In the genomic region with DNA sequence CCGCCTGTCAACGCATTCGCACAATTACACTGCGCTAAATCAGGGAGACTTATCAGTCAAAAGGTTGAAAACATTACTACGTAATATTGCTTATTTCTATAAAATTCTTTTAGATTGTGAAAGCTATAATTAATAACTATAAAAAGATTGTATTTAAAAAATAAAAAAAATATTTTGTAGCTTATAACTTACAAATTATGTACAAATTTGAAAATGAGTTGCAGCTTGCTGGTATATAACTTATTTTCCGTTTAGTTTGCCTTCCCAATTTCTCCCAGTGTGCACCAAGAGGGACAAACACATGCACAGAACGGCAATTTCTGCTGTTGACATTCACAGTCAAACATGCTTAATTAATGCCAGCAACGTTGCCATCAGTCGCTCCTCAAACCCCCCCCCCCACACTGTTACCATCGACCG, we compare ENCODE assay signal across 2 fruit fly cellular contexts.
TF ChIP-seq lines count a peak whose summit lies in the region.

No protein-coding gene starts in this region.

TF ChIP-seq in whole organism, embryonic, 481 proteins besides CTCF, POLR2A, EP300 and RAD21 (continued from another document and continues in another):
- no peak for TF ChIP-seq ham (GFP tag; IDR thresholded peaks at IDR 0.05; lab: Robert Waterston, UW)
- TF ChIP-seq CG31365 (tag; optimal IDR thresholded peaks at IDR 0.05; lab: Kevin White, UChicago) = no peak
- TF ChIP-seq bbx (GFP tag; IDR thresholded peaks at IDR 0.05; lab: Robert Waterston, UW; ENCODE audit: partially characterized antibody) = no peak
- peak; percentile 49 for TF ChIP-seq CG13775 (GFP tag; optimal IDR thresholded peaks at IDR 0.05; lab: Kevin White, UChicago)
- TF ChIP-seq Trl (optimal IDR thresholded peaks at IDR 0.05; lab: Kevin White, UChicago) = no peak
- no peak for TF ChIP-seq Trl (GFP tag; optimal IDR thresholded peaks at IDR 0.05; lab: Kevin White, UChicago)
- no peak for TF ChIP-seq Poxn (GFP tag; IDR thresholded peaks at IDR 0.05; lab: Robert Waterston, UW)
- no peak for TF ChIP-seq CG1832 (GFP tag; optimal IDR thresholded peaks at IDR 0.05; lab: Kevin White, UChicago)
- TF ChIP-seq fd3F (GFP tag; optimal IDR thresholded peaks at IDR 0.05; lab: Kevin White, UChicago) = peak; percentile 42
- TF ChIP-seq vvl (GFP tag; IDR thresholded peaks at IDR 0.05; lab: Robert Waterston, UW) = peak; percentile 41; the same call in 1 of the 2 replicates
- TF ChIP-seq wdn (GFP tag; IDR thresholded peaks at IDR 0.05; lab: Robert Waterston, UW) = no peak
- no peak; the same call in 1 of the 2 replicates for TF ChIP-seq Adf1 (GFP tag; IDR thresholded peaks at IDR 0.05; lab: Robert Waterston, UW)
- no peak for TF ChIP-seq unc-4 (GFP tag; IDR thresholded peaks at IDR 0.05; lab: Robert Waterston, UW; ENCODE audit: partially characterized antibody)
- TF ChIP-seq gsb-n (tag; optimal IDR thresholded peaks at IDR 0.05; lab: Kevin White, UChicago) = peak; percentile 64
- no peak for TF ChIP-seq Hand (GFP tag; optimal IDR thresholded peaks at IDR 0.05; lab: Kevin White, UChicago)
- 0 out of 2 replicates have a peak, but pooled peaks have one; percentile 21 for TF ChIP-seq CG11085 (GFP tag; IDR thresholded peaks at IDR 0.05; lab: Robert Waterston, UW)
- TF ChIP-seq ab (GFP tag; optimal IDR thresholded peaks at IDR 0.05; lab: Kevin White, UChicago) = no peak
- peak; percentile 51 for TF ChIP-seq sisA (GFP tag; IDR thresholded peaks at IDR 0.05; lab: Robert Waterston, UW)
- TF ChIP-seq Eip74EF (GFP tag; optimal IDR thresholded peaks at IDR 0.05; lab: Kevin White, UChicago) = peak in 1 of 2 experiments; percentile 21
- TF ChIP-seq amos (GFP tag; IDR thresholded peaks at IDR 0.05; lab: Robert Waterston, UW; ENCODE audit: partially characterized antibody) = no peak
- TF ChIP-seq dm (GFP tag; optimal IDR thresholded peaks at IDR 0.05; lab: Kevin White, UChicago) = no peak
- peak; percentile 55 for TF ChIP-seq CG17385 (GFP tag; optimal IDR thresholded peaks at IDR 0.05; lab: Kevin White, UChicago)
- peak; percentile 78 for TF ChIP-seq CG9727 (GFP tag; optimal IDR thresholded peaks at IDR 0.05; lab: Kevin White, UChicago)
- TF ChIP-seq crc (GFP tag; optimal IDR thresholded peaks at IDR 0.05; lab: Kevin White, UChicago) = no peak
- TF ChIP-seq CG9215 (GFP tag; IDR thresholded peaks at IDR 0.05; lab: Robert Waterston, UW) = peak; percentile 65
- no peak for TF ChIP-seq CkIIα-i1 (GFP tag; IDR thresholded peaks at IDR 0.05; lab: Robert Waterston, UW)
- no peak for TF ChIP-seq CG16863 (GFP tag; optimal IDR thresholded peaks at IDR 0.05; lab: Kevin White, UChicago)
- TF ChIP-seq kni (GFP tag; optimal IDR thresholded peaks at IDR 0.05; lab: Kevin White, UChicago) = no peak
- TF ChIP-seq rib (GFP tag; IDR thresholded peaks at IDR 0.05; lab: Robert Waterston, UW) = 0 out of 2 replicates have a peak, but pooled peaks have one; percentile 35
- no peak for TF ChIP-seq CG4707 (GFP tag; optimal IDR thresholded peaks at IDR 0.05; lab: Kevin White, UChicago)
- no peak for TF ChIP-seq da (GFP tag; optimal IDR thresholded peaks at IDR 0.05; lab: Kevin White, UChicago)
- TF ChIP-seq Elba2 (GFP tag; optimal IDR thresholded peaks at IDR 0.05; lab: Kevin White, UChicago) = no peak
- TF ChIP-seq Camta (GFP tag; optimal IDR thresholded peaks at IDR 0.05; lab: Kevin White, UChicago) = no peak
- TF ChIP-seq Med (GFP tag; lab: Kevin White, UChicago) = peak; percentile 58
- TF ChIP-seq Opbp (GFP tag; IDR thresholded peaks at IDR 0.05; lab: Robert Waterston, UW; ENCODE audit: partially characterized antibody) = no peak
- no peak for TF ChIP-seq CG11398 (GFP tag; optimal IDR thresholded peaks at IDR 0.05; lab: Kevin White, UChicago)
- no peak for TF ChIP-seq pita (GFP tag; optimal IDR thresholded peaks at IDR 0.05; lab: Kevin White, UChicago)
- no peak for TF ChIP-seq Neu2 (GFP tag; optimal IDR thresholded peaks at IDR 0.05; lab: Kevin White, UChicago; ENCODE audit: borderline replicate concordance)
- no peak for TF ChIP-seq tll (GFP tag; optimal IDR thresholded peaks at IDR 0.05; lab: Kevin White, UChicago)
- TF ChIP-seq Mad (GFP tag; optimal IDR thresholded peaks at IDR 0.05; lab: Kevin White, UChicago) = no peak
- TF ChIP-seq CG16813 (GFP tag; IDR thresholded peaks at IDR 0.05; lab: Robert Waterston, UW; ENCODE audit: partially characterized antibody) = no peak
- no peak for TF ChIP-seq hkb (optimal IDR thresholded peaks at IDR 0.05; lab: Kevin White, UChicago)
- peak; percentile 77 for TF ChIP-seq hkb (GFP tag; IDR thresholded peaks at IDR 0.05; lab: Robert Waterston, UW)
- no peak for TF ChIP-seq NK7.1 (GFP tag; optimal IDR thresholded peaks at IDR 0.05; lab: Kevin White, UChicago)
- TF ChIP-seq CG8765 (GFP tag; IDR thresholded peaks at IDR 0.05; lab: Robert Waterston, UW) = no peak
- TF ChIP-seq slbo (GFP tag; IDR thresholded peaks at IDR 0.05; lab: Robert Waterston, UW) = peak; percentile 68
- no peak for TF ChIP-seq hth (optimal IDR thresholded peaks at IDR 0.05; lab: Kevin White, UChicago)
- no peak for TF ChIP-seq pfk (GFP tag; optimal IDR thresholded peaks at IDR 0.05; lab: Kevin White, UChicago)
- no peak for TF ChIP-seq CG8290 (GFP tag; optimal IDR thresholded peaks at IDR 0.05; lab: Kevin White, UChicago)
- TF ChIP-seq CG8290 (tag; optimal IDR thresholded peaks at IDR 0.05; lab: Kevin White, UChicago) = no peak
- peak; percentile 82 for TF ChIP-seq CG10979 (tag; optimal IDR thresholded peaks at IDR 0.05; lab: Kevin White, UChicago)
- TF ChIP-seq CG6272 (GFP tag; IDR thresholded peaks at IDR 0.05; lab: Robert Waterston, UW) = no peak
- TF ChIP-seq h (optimal IDR thresholded peaks at IDR 0.05; lab: Kevin White, UChicago) = no peak
- peak; percentile 86 for TF ChIP-seq CG10147 (GFP tag; optimal IDR thresholded peaks at IDR 0.05; lab: Kevin White, UChicago)
- TF ChIP-seq stwl (tag; optimal IDR thresholded peaks at IDR 0.05; lab: Kevin White, UChicago) = no peak
- peak; percentile 70 for TF ChIP-seq tap (tag; optimal IDR thresholded peaks at IDR 0.05; lab: Kevin White, UChicago)
- TF ChIP-seq luna (GFP tag; optimal IDR thresholded peaks at IDR 0.05; lab: Kevin White, UChicago) = no peak
- no peak for TF ChIP-seq p53 (GFP tag; optimal IDR thresholded peaks at IDR 0.05; lab: Kevin White, UChicago)
- no peak for TF ChIP-seq knrl (GFP tag; IDR thresholded peaks at IDR 0.05; lab: Robert Waterston, UW; ENCODE audit: partially characterized antibody)
- TF ChIP-seq CG8281 (tag; optimal IDR thresholded peaks at IDR 0.05; lab: Kevin White, UChicago) = peak; percentile 36
- TF ChIP-seq CG14014 (GFP tag; IDR thresholded peaks at IDR 0.05; lab: Robert Waterston, UW) = 0 out of 2 replicates have a peak, but pooled peaks have one; percentile 38
- TF ChIP-seq CG11560 (tag; IDR thresholded peaks at IDR 0.05; lab: Robert Waterston, UW) = no peak
- no peak for TF ChIP-seq gcm2 (GFP tag; optimal IDR thresholded peaks at IDR 0.05; lab: Kevin White, UChicago)
- peak; percentile 75 for TF ChIP-seq Hmr (GFP tag; optimal IDR thresholded peaks at IDR 0.05; lab: Kevin White, UChicago)

TF ChIP-seq in whole organism, prepupa, 60 proteins besides CTCF, POLR2A, EP300 and RAD21 (continued from another document):
- TF ChIP-seq CG6808 (GFP tag; optimal IDR thresholded peaks at IDR 0.05; lab: Kevin White, UChicago) (peak; percentile 91), CG8632 (GFP tag; optimal IDR thresholded peaks at IDR 0.05; lab: Kevin White, UChicago) (peak; percentile 88), Met (GFP tag; optimal IDR thresholded peaks at IDR 0.05; lab: Kevin White, UChicago) (peak; percentile 73), CG10631 (GFP tag; optimal IDR thresholded peaks at IDR 0.05; lab: Kevin White, UChicago) (peak; percentile 88), CG15336 (GFP tag; IDR thresholded peaks at IDR 0.05; lab: Robert Waterston, UW) (peak; percentile 89), Lpt (GFP tag; optimal IDR thresholded peaks at IDR 0.05; lab: Kevin White, UChicago) (peak; percentile 84), eg (GFP tag; IDR thresholded peaks at IDR 0.05; lab: Robert Waterston, UW) (peak; percentile 84), CG34406 (GFP tag; optimal IDR thresholded peaks at IDR 0.05; lab: Kevin White, UChicago) (peak; percentile 89), CG7368 (GFP tag; optimal IDR thresholded peaks at IDR 0.05; lab: Kevin White, UChicago) (peak; percentile 82), CG11762 (GFP tag; optimal IDR thresholded peaks at IDR 0.05; lab: Kevin White, UChicago; ENCODE audit: insufficient read depth) (peak; percentile 85)
TF ChIP-seq in whole organism, prepupa: peak in this region for 57.
